Worm (Caenorhabditis elegans) whole organism, late embryonic: ENCODE data around the gene F41F3.3.

Source experiments
- K09A11.1 ChIP-seq: sonication (generic microtip); optimal IDR thresholded peaks from 2 replicates; lab custom pipeline; 2017; ENCODE audit warnings: antibody characterized with exemption, mild to moderate bottlenecking, missing genetic modification characterization, missing compliant biosample characterization; ENCODE audit not compliant: insufficient read depth
- ama-1 ChIP-seq: fragments of 150-350 bp; optimal IDR thresholded peaks from 2 replicates; lab custom pipeline; 2014
- elt-4 ChIP-seq: sonication (generic microtip); optimal IDR thresholded peaks from 2 replicates; lab custom pipeline; 2016; ENCODE audit warnings: missing genetic modification characterization, missing compliant biosample characterization
- hlh-30 ChIP-seq: sonication (generic microtip); optimal IDR thresholded peaks from 2 replicates; lab custom pipeline; 2017; ENCODE audit warnings: antibody characterized with exemption, missing genetic modification characterization, missing compliant biosample characterization; ENCODE audit not compliant: insufficient read depth
- lim-6 ChIP-seq: sonication (generic microtip); optimal IDR thresholded peaks from 2 replicates; lab custom pipeline; 2016; ENCODE audit warnings: missing genetic modification characterization, missing compliant biosample characterization
- pha-2 ChIP-seq: sonication (generic microtip); optimal IDR thresholded peaks from 2 replicates; lab custom pipeline; 2017; ENCODE audit warnings: mild to moderate bottlenecking, missing genetic modification characterization, missing compliant biosample characterization
- rnt-1 ChIP-seq: sonication (generic microtip); optimal IDR thresholded peaks from 2 replicates; lab custom pipeline; 2016; ENCODE audit warnings: missing genetic modification characterization, missing compliant biosample characterization

DNA sequence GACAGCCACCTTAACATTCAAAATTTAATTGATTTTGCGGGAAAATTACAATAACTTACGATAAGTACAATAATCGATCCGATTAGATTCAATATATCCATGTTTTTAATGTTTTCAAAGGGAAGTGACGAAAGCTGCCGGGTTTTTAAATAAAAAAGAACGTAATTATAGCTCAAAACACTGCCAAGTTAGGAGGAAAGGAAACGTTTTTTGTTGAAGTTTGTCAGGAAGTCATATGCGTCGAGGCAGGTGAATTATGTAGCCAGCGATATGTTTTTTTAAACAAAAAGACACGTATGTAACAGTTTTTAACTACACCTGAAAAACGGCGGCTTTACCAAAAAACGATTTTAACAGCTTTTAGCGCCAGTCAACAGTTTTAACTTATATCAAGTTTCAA, 17.6 kb upstream of the F41F3.3 start, which contains the start of gene srx-73:
- TF ChIP-seq K09A11.1 (tag; lab: Kevin White, UChicago) (no peak), ama-1 (lab: Kevin White, UChicago) (no peak), lim-6 (tag; lab: Kevin White, UChicago) (no peak), elt-4 (tag; lab: Kevin White, UChicago) (no peak), hlh-30 (tag; lab: Kevin White, UChicago) (no peak), pha-2 (tag; lab: Kevin White, UChicago) (no peak), rnt-1 (tag; lab: Kevin White, UChicago) (no peak)
